Fruit fly (Drosophila melanogaster) whole organism, larva: ENCODE data around the gene CG31883.

ENCODE experiments used
- noc ChIP-seq: fragments of 200-800 bp; sonication (Bioruptor generic); optimal IDR thresholded peaks from 3 replicates; lab custom pipeline; 2019; ENCODE audit warnings: missing biosample characterization, mild to moderate bottlenecking, missing genetic modification characterization, moderate library complexity

The CG31883 gene

dm6 chr2L:9506535-9507036, 21.7 kb upstream of the CG31883 start:
- no peak for TF ChIP-seq noc (tag; lab: Kevin White, UChicago)

dm6 chr2L:9508547-9509197, 19.6 kb upstream of the CG31883 start:
- TF ChIP-seq noc (tag; lab: Kevin White, UChicago), result no peak

dm6 chr2L:9509653-9510052, 18.7 kb upstream of the CG31883 start:
- TF ChIP-seq noc (tag; lab: Kevin White, UChicago), result no peak

- no peak for TF ChIP-seq noc (tag; lab: Kevin White, UChicago)
Measured at dm6 chr2L:9510429-9510828, 17.9 kb upstream of the CG31883 start.

- no peak for TF ChIP-seq noc (tag; lab: Kevin White, UChicago)
Measured at dm6 chr2L:9512401-9513198, 15.7 kb upstream of the CG31883 start.

dm6 chr2L:9513771-9514170, 14.5 kb upstream of the CG31883 start:
- TF ChIP-seq noc (tag; lab: Kevin White, UChicago), result no peak

dm6 chr2L:9520886-9521868, 7.1 kb upstream of the CG31883 start, which contains the start of gene Oatp30B:
TSS of gene Oatp30B (plus strand) at chr2L:9521210.
- TF ChIP-seq noc (tag; lab: Kevin White, UChicago), result peak; percentile 92

dm6 chr2L:9522766-9523174, 5.5 kb upstream of the CG31883 start:
- no peak for TF ChIP-seq noc (tag; lab: Kevin White, UChicago)

dm6 chr2L:9524915-9525314, 3.4 kb upstream of the CG31883 start:
- TF ChIP-seq noc (tag; lab: Kevin White, UChicago), result no peak

dm6 chr2L:9525719-9526118, 2.6 kb upstream of the CG31883 start:
- peak; percentile 69 for TF ChIP-seq noc (tag; lab: Kevin White, UChicago)

- peak; percentile 55 for TF ChIP-seq noc (tag; lab: Kevin White, UChicago)
Measured at dm6 chr2L:9526518-9526917, 1.8 kb upstream of the CG31883 start.

dm6 chr2L:9529858-9530378, 1.6 kb downstream of the CG31883 start:
- peak; percentile 56 for TF ChIP-seq noc (tag; lab: Kevin White, UChicago)

- no peak for TF ChIP-seq noc (tag; lab: Kevin White, UChicago)
Measured at dm6 chr2L:9539988-9540573, 11.8 kb downstream of the CG31883 start, which contains the start of gene CG17855. TSS of gene CG17855 (plus strand) at chr2L:9540523.

- no peak for TF ChIP-seq noc (tag; lab: Kevin White, UChicago)
Measured at dm6 chr2L:9542578-9542977, 14.3 kb downstream of the CG31883 start, which contains the start of gene Cpr30B. TSS of gene Cpr30B (plus strand) at chr2L:9542878.

- TF ChIP-seq noc (tag; lab: Kevin White, UChicago), result no peak
Measured at dm6 chr2L:9543871-9544270, 15.6 kb downstream of the CG31883 start, which contains the start of gene CG13113. TSS of gene CG13113 (plus strand) at chr2L:9544171.
